Fruit fly (Drosophila melanogaster) whole organism, wandering third instar larva: ENCODE measurements around the gene Sidpn.

ENCODE experiments used
- Abd-B ChIP-seq: fragments of >200 bp; optimal IDR thresholded peaks from 2 replicates; lab custom pipeline; 2017; ENCODE audit warnings: missing biosample characterization, missing genetic modification characterization
- CG32264 ChIP-seq: fragments of 200-800 bp; sonication (Bioruptor generic); optimal IDR thresholded peaks from 2 replicates; lab custom pipeline; 2016; ENCODE audit warnings: missing biosample characterization, missing genetic modification characterization
- CG9705 ChIP-seq: fragments of 200-800 bp; sonication (Bioruptor generic); optimal IDR thresholded peaks from 2 replicates; lab custom pipeline; 2018; ENCODE audit warnings: missing biosample characterization, mild to moderate bottlenecking, missing genetic modification characterization
- CrebA ChIP-seq: fragments of 200-800 bp; sonication (Bioruptor generic); optimal IDR thresholded peaks from 2 replicates; lab custom pipeline; 2016; ENCODE audit warnings: missing biosample characterization, mild to moderate bottlenecking, missing genetic modification characterization, borderline replicate concordance
- Dfd ChIP-seq: fragments of >200 bp; optimal IDR thresholded peaks from 2 replicates; lab custom pipeline; 2017; ENCODE audit warnings: missing biosample characterization, missing genetic modification characterization
- Dif ChIP-seq: fragments of 200-275, 200-300 bp; sonication (Bioruptor generic); optimal IDR thresholded peaks from 2 replicates; lab custom pipeline; 2018; ENCODE audit warnings: missing biosample characterization, missing genetic modification characterization; ENCODE audit not compliant: partially characterized antibody
- GATAd ChIP-seq: sonication (Bioruptor generic); optimal IDR thresholded peaks from 2 replicates; lab custom pipeline; 2016; ENCODE audit warnings: missing biosample characterization, missing genetic modification characterization
- HLH106 ChIP-seq: fragments of 200-800 bp; optimal IDR thresholded peaks from 3 replicates; lab custom pipeline; 2019; ENCODE audit warnings: missing biosample characterization, mild to moderate bottlenecking, missing genetic modification characterization, moderate library complexity
- Hnf4 ChIP-seq: fragments of 200-800 bp; sonication (Bioruptor generic); optimal IDR thresholded peaks from 2 replicates; lab custom pipeline; 2016; ENCODE audit warnings: missing biosample characterization, mild to moderate bottlenecking, missing genetic modification characterization
- Hr78 ChIP-seq: fragments of >200 bp; optimal IDR thresholded peaks from 2 replicates; lab custom pipeline; 2017; ENCODE audit warnings: missing biosample characterization, missing genetic modification characterization
- Hr83 ChIP-seq: fragments of 200-300 bp; sonication (Bioruptor generic); optimal IDR thresholded peaks from 2 replicates; lab custom pipeline; 2016; ENCODE audit warnings: missing biosample characterization, mild to moderate bottlenecking, missing genetic modification characterization, moderate library complexity; ENCODE audit not compliant: poor library complexity, severe bottlenecking
- Jra ChIP-seq: sonication (Bioruptor generic); optimal IDR thresholded peaks from 2 replicates; lab custom pipeline; 2016; ENCODE audit warnings: missing biosample characterization, missing genetic modification characterization
- Mio ChIP-seq: sonication (Bioruptor generic); optimal IDR thresholded peaks from 2 replicates; lab custom pipeline; 2016; ENCODE audit warnings: missing biosample characterization, missing genetic modification characterization
- Myc ChIP-seq: fragments of >200 bp; optimal IDR thresholded peaks from 2 replicates; lab custom pipeline; 2017
- N ChIP-seq: fragments of >200 bp; optimal IDR thresholded peaks from 2 replicates; lab custom pipeline; 2018; ENCODE audit warnings: missing biosample characterization, missing external identifiers, missing genetic modification characterization
- OdsH ChIP-seq: fragments of 200-800 bp; sonication (Bioruptor generic); optimal IDR thresholded peaks from 2 replicates; lab custom pipeline; 2016; ENCODE audit warnings: missing biosample characterization, mild to moderate bottlenecking, missing genetic modification characterization
- Rel ChIP-seq, 2 experiments: fragments of 200-800 bp; sonication (Bioruptor generic) in 1 of 2; optimal IDR thresholded peaks; 2 replicates in 1 of 2; 3 replicates in 1 of 2; lab custom pipeline; 2016 to 2019; ENCODE audit warnings: mild to moderate bottlenecking in 2 of 2, missing biosample characterization in 2 of 2, missing genetic modification characterization in 2 of 2, moderate library complexity in 1 of 2
- Sp1 ChIP-seq: fragments of 200-800 bp; sonication (Bioruptor generic); optimal IDR thresholded peaks from 3 replicates; lab custom pipeline; 2019; ENCODE audit warnings: missing biosample characterization, mild to moderate bottlenecking, missing genetic modification characterization, moderate library complexity
- Vsx2 ChIP-seq: fragments of 200-300, 225-300 bp; sonication (Bioruptor generic); optimal IDR thresholded peaks from 2 replicates; lab custom pipeline; 2018; ENCODE audit warnings: missing biosample characterization, missing genetic modification characterization; ENCODE audit not compliant: partially characterized antibody
- br ChIP-seq: fragments of 200-800 bp; sonication (Bioruptor generic); optimal IDR thresholded peaks from 2 replicates; lab custom pipeline; 2016; ENCODE audit warnings: missing biosample characterization, missing genetic modification characterization
- brk ChIP-seq: fragments of 200-800 bp; sonication (Bioruptor generic); optimal IDR thresholded peaks from 2 replicates; lab custom pipeline; 2016; ENCODE audit warnings: missing biosample characterization, mild to moderate bottlenecking, missing genetic modification characterization
- dl ChIP-seq, 2 experiments: fragments of 175-275, 200-275 bp in 1 of 2; fragments of 200-275 bp in 1 of 2; sonication (Bioruptor generic); optimal IDR thresholded peaks; lab custom pipeline; 2018; ENCODE audit warnings: mild to moderate bottlenecking in 2 of 2, missing biosample characterization in 2 of 2, missing genetic modification characterization in 2 of 2, moderate library complexity in 2 of 2; ENCODE audit not compliant: partially characterized antibody in 2 of 2, insufficient read depth in 1 of 2
- dmrt93B ChIP-seq: fragments of 200-800 bp; sonication (Bioruptor generic); optimal IDR thresholded peaks from 2 replicates; lab custom pipeline; 2018; ENCODE audit warnings: missing biosample characterization, mild to moderate bottlenecking, missing genetic modification characterization
- dsf ChIP-seq: sonication (Bioruptor generic); optimal IDR thresholded peaks from 2 replicates; lab custom pipeline; 2016; ENCODE audit warnings: missing biosample characterization, missing genetic modification characterization, borderline replicate concordance
- ey ChIP-seq: fragments of 200-800 bp; sonication (Bioruptor generic); optimal IDR thresholded peaks from 2 replicates; lab custom pipeline; 2016; ENCODE audit warnings: missing biosample characterization, missing genetic modification characterization
- foxo ChIP-seq, 2 experiments: fragments of 200-800 bp; sonication (Bioruptor generic); optimal IDR thresholded peaks; 2 replicates in 1 of 2; 3 replicates in 1 of 2; lab custom pipeline; 2016 to 2017; ENCODE audit warnings: missing biosample characterization in 2 of 2, missing genetic modification characterization in 2 of 2
- fru ChIP-seq: fragments of 200-800 bp; sonication (Bioruptor generic); optimal IDR thresholded peaks from 3 replicates; lab custom pipeline; 2016; ENCODE audit warnings: missing biosample characterization, mild to moderate bottlenecking, missing genetic modification characterization
- h ChIP-seq: fragments of 200-800 bp; sonication (Bioruptor generic); optimal IDR thresholded peaks from 3 replicates; lab custom pipeline; 2016; ENCODE audit warnings: missing biosample characterization, mild to moderate bottlenecking, missing genetic modification characterization
- jim ChIP-seq: fragments of 175-275, 200-325 bp; sonication (Bioruptor generic); optimal IDR thresholded peaks from 2 replicates; lab custom pipeline; 2016; ENCODE audit warnings: missing biosample characterization, mild to moderate bottlenecking, missing genetic modification characterization
- lola ChIP-seq: fragments of >200 bp; optimal IDR thresholded peaks from 2 replicates; lab custom pipeline; 2017; ENCODE audit warnings: missing biosample characterization, missing genetic modification characterization
- pan ChIP-seq: fragments of >200 bp; optimal IDR thresholded peaks from 2 replicates; lab custom pipeline; 2017
- psq ChIP-seq: fragments of 200-800 bp; sonication (Bioruptor generic); optimal IDR thresholded peaks from 3 replicates; lab custom pipeline; 2017; ENCODE audit warnings: missing biosample characterization, mild to moderate bottlenecking, missing genetic modification characterization, moderate library complexity
- rgr ChIP-seq: fragments of 200-800 bp; sonication (Bioruptor generic); optimal IDR thresholded peaks from 3 replicates; lab custom pipeline; 2016; ENCODE audit warnings: missing biosample characterization, mild to moderate bottlenecking, missing genetic modification characterization
- sage ChIP-seq: fragments of 200-800 bp; sonication (Bioruptor generic); optimal IDR thresholded peaks from 2 replicates; lab custom pipeline; 2016; ENCODE audit warnings: missing biosample characterization, mild to moderate bottlenecking, missing genetic modification characterization
- sv ChIP-seq: fragments of 200-800 bp; sonication (Bioruptor generic); optimal IDR thresholded peaks from 3 replicates; lab custom pipeline; 2016; ENCODE audit warnings: missing biosample characterization, missing genetic modification characterization
- tai ChIP-seq: sonication (Bioruptor generic); optimal IDR thresholded peaks from 2 replicates; lab custom pipeline; 2016; ENCODE audit warnings: missing biosample characterization, missing genetic modification characterization
- usp ChIP-seq: fragments of >200 bp; optimal IDR thresholded peaks from 2 replicates; lab custom pipeline; 2017; ENCODE audit warnings: missing biosample characterization, missing genetic modification characterization
- woc ChIP-seq: sonication (Bioruptor generic); optimal IDR thresholded peaks from 2 replicates; lab custom pipeline; 2016; ENCODE audit warnings: missing biosample characterization, mild to moderate bottlenecking, missing genetic modification characterization

The Sidpn gene

dm6 chr2L:18982826-18983758, 44.4 kb upstream of the Sidpn start:
- TF ChIP-seq woc (GFP tag; lab: Kevin White, UChicago) = peak; percentile 14
- peak; percentile 23 for TF ChIP-seq tai (GFP tag; lab: Kevin White, UChicago)
- peak; percentile 11 for TF ChIP-seq HLH106 (tag; lab: Kevin White, UChicago)
- peak; percentile 4 for TF ChIP-seq Sp1
- no peak for TF ChIP-seq dmrt93B
- no peak for TF ChIP-seq h (GFP tag; lab: Kevin White, UChicago)
- TF ChIP-seq lola (GFP tag; lab: Kevin White, UChicago) = no peak
- TF ChIP-seq foxo (GFP tag; optimal IDR thresholded peaks at IDR 0.05; lab: Kevin White, UChicago) = peak in 1 of 2 experiments; percentile 19
- no peak for TF ChIP-seq dsf
- TF ChIP-seq Rel (GFP tag; optimal IDR thresholded peaks at IDR 0.05; lab: Kevin White, UChicago) = no peak
- TF ChIP-seq Rel (tag; optimal IDR thresholded peaks at IDR 0.05; lab: Kevin White, UChicago) = no peak
- no peak for TF ChIP-seq Vsx2 (GFP tag; lab: Kevin White, UChicago)
- peak; percentile 28 for TF ChIP-seq br (GFP tag; lab: Kevin White, UChicago)

dm6 chr2L:18984158-18984557, 43.4 kb upstream of the Sidpn start:
- TF ChIP-seq h (GFP tag; lab: Kevin White, UChicago) = no peak
- TF ChIP-seq, all 38 proteins: peak for 0

- no peak for TF ChIP-seq N
- TF ChIP-seq Hr83 (GFP tag; lab: Kevin White, UChicago) = no peak
- TF ChIP-seq Mio = no peak
- no peak for TF ChIP-seq tai (GFP tag; lab: Kevin White, UChicago)
- TF ChIP-seq rgr = no peak
- TF ChIP-seq Rel (GFP tag; optimal IDR thresholded peaks at IDR 0.05; lab: Kevin White, UChicago) = no peak
- TF ChIP-seq Rel (tag; optimal IDR thresholded peaks at IDR 0.05; lab: Kevin White, UChicago) = no peak
- TF ChIP-seq dmrt93B = no peak
- TF ChIP-seq psq (GFP tag; lab: Kevin White, UChicago) = no peak
- no peak for TF ChIP-seq Sp1
- TF ChIP-seq lola (GFP tag; lab: Kevin White, UChicago) = no peak
- TF ChIP-seq dsf = no peak
- TF ChIP-seq CG9705 (GFP tag; lab: Kevin White, UChicago) = no peak
- TF ChIP-seq dl (GFP tag; optimal IDR thresholded peaks at IDR 0.05; lab: Kevin White, UChicago; ENCODE audit: insufficient read depth in 1 of 2, partially characterized antibody in 2 of 2) = no peak
- TF ChIP-seq CG32264 = no peak
- peak; percentile 20 for TF ChIP-seq fru
- TF ChIP-seq jim (GFP tag; lab: Kevin White, UChicago) = no peak
- no peak for TF ChIP-seq CrebA
- peak; percentile 8 for TF ChIP-seq br (GFP tag; lab: Kevin White, UChicago)
- no peak for TF ChIP-seq Abd-B (GFP tag; lab: Kevin White, UChicago)
- TF ChIP-seq Myc (lab: Kevin White, UChicago) = no peak
- no peak for TF ChIP-seq Hr78 (GFP tag; lab: Kevin White, UChicago)
- TF ChIP-seq pan = no peak
- no peak for TF ChIP-seq ey (GFP tag; lab: Kevin White, UChicago)
- TF ChIP-seq sage (GFP tag; lab: Kevin White, UChicago) = no peak
- no peak for TF ChIP-seq woc (GFP tag; lab: Kevin White, UChicago)
- no peak for TF ChIP-seq Vsx2 (GFP tag; lab: Kevin White, UChicago)
- TF ChIP-seq h (GFP tag; lab: Kevin White, UChicago) = peak; percentile 32
- no peak for TF ChIP-seq brk (GFP tag; lab: Kevin White, UChicago)
- no peak for TF ChIP-seq Hnf4 (GFP tag; lab: Kevin White, UChicago)
- TF ChIP-seq HLH106 (tag; lab: Kevin White, UChicago) = peak; percentile 42
- no peak for TF ChIP-seq Dif (GFP tag; lab: Kevin White, UChicago)
- TF ChIP-seq Jra = no peak
- no peak for TF ChIP-seq GATAd
- peak in 1 of 2 experiments; percentile 30 for TF ChIP-seq foxo (GFP tag; optimal IDR thresholded peaks at IDR 0.05; lab: Kevin White, UChicago)
- peak; percentile 22 for TF ChIP-seq OdsH (GFP tag; lab: Kevin White, UChicago)
- TF ChIP-seq Dfd (GFP tag; lab: Kevin White, UChicago) = no peak
- TF ChIP-seq sv = no peak
- TF ChIP-seq usp = no peak
Measured at dm6 chr2L:18985201-18986124, 42.0 kb upstream of the Sidpn start.
